Fruit fly (Drosophila melanogaster) whole organism, wandering third instar larva: ENCODE measurements around the gene Syx8.

Source experiments
- Abd-B ChIP-seq: fragments of >200 bp; optimal IDR thresholded peaks from 2 replicates; lab custom pipeline; 2017; ENCODE audit warnings: missing biosample characterization, missing genetic modification characterization
- CG32264 ChIP-seq: fragments of 200-800 bp; sonication (Bioruptor generic); optimal IDR thresholded peaks from 2 replicates; lab custom pipeline; 2016; ENCODE audit warnings: missing biosample characterization, missing genetic modification characterization
- CG9705 ChIP-seq: fragments of 200-800 bp; sonication (Bioruptor generic); optimal IDR thresholded peaks from 2 replicates; lab custom pipeline; 2018; ENCODE audit warnings: missing biosample characterization, mild to moderate bottlenecking, missing genetic modification characterization
- CrebA ChIP-seq: fragments of 200-800 bp; sonication (Bioruptor generic); optimal IDR thresholded peaks from 2 replicates; lab custom pipeline; 2016; ENCODE audit warnings: missing biosample characterization, mild to moderate bottlenecking, missing genetic modification characterization, borderline replicate concordance
- Dfd ChIP-seq: fragments of >200 bp; optimal IDR thresholded peaks from 2 replicates; lab custom pipeline; 2017; ENCODE audit warnings: missing biosample characterization, missing genetic modification characterization
- Dif ChIP-seq: fragments of 200-275, 200-300 bp; sonication (Bioruptor generic); optimal IDR thresholded peaks from 2 replicates; lab custom pipeline; 2018; ENCODE audit warnings: missing biosample characterization, missing genetic modification characterization; ENCODE audit not compliant: partially characterized antibody
- GATAd ChIP-seq: sonication (Bioruptor generic); optimal IDR thresholded peaks from 2 replicates; lab custom pipeline; 2016; ENCODE audit warnings: missing biosample characterization, missing genetic modification characterization
- HLH106 ChIP-seq: fragments of 200-800 bp; optimal IDR thresholded peaks from 3 replicates; lab custom pipeline; 2019; ENCODE audit warnings: missing biosample characterization, mild to moderate bottlenecking, missing genetic modification characterization, moderate library complexity
- Hnf4 ChIP-seq: fragments of 200-800 bp; sonication (Bioruptor generic); optimal IDR thresholded peaks from 2 replicates; lab custom pipeline; 2016; ENCODE audit warnings: missing biosample characterization, mild to moderate bottlenecking, missing genetic modification characterization
- Hr78 ChIP-seq: fragments of >200 bp; optimal IDR thresholded peaks from 2 replicates; lab custom pipeline; 2017; ENCODE audit warnings: missing biosample characterization, missing genetic modification characterization
- Hr83 ChIP-seq: fragments of 200-300 bp; sonication (Bioruptor generic); optimal IDR thresholded peaks from 2 replicates; lab custom pipeline; 2016; ENCODE audit warnings: missing biosample characterization, mild to moderate bottlenecking, missing genetic modification characterization, moderate library complexity; ENCODE audit not compliant: poor library complexity, severe bottlenecking
- Jra ChIP-seq: sonication (Bioruptor generic); optimal IDR thresholded peaks from 2 replicates; lab custom pipeline; 2016; ENCODE audit warnings: missing biosample characterization, missing genetic modification characterization
- Mio ChIP-seq: sonication (Bioruptor generic); optimal IDR thresholded peaks from 2 replicates; lab custom pipeline; 2016; ENCODE audit warnings: missing biosample characterization, missing genetic modification characterization
- Myc ChIP-seq: fragments of >200 bp; optimal IDR thresholded peaks from 2 replicates; lab custom pipeline; 2017
- N ChIP-seq: fragments of >200 bp; optimal IDR thresholded peaks from 2 replicates; lab custom pipeline; 2018; ENCODE audit warnings: missing biosample characterization, missing external identifiers, missing genetic modification characterization
- OdsH ChIP-seq: fragments of 200-800 bp; sonication (Bioruptor generic); optimal IDR thresholded peaks from 2 replicates; lab custom pipeline; 2016; ENCODE audit warnings: missing biosample characterization, mild to moderate bottlenecking, missing genetic modification characterization
- Rel ChIP-seq, 2 experiments: fragments of 200-800 bp; sonication (Bioruptor generic) in 1 of 2; optimal IDR thresholded peaks; 2 replicates in 1 of 2; 3 replicates in 1 of 2; lab custom pipeline; 2016 to 2019; ENCODE audit warnings: mild to moderate bottlenecking in 2 of 2, missing biosample characterization in 2 of 2, missing genetic modification characterization in 2 of 2, moderate library complexity in 1 of 2
- Sp1 ChIP-seq: fragments of 200-800 bp; sonication (Bioruptor generic); optimal IDR thresholded peaks from 3 replicates; lab custom pipeline; 2019; ENCODE audit warnings: missing biosample characterization, mild to moderate bottlenecking, missing genetic modification characterization, moderate library complexity
- Vsx2 ChIP-seq: fragments of 200-300, 225-300 bp; sonication (Bioruptor generic); optimal IDR thresholded peaks from 2 replicates; lab custom pipeline; 2018; ENCODE audit warnings: missing biosample characterization, missing genetic modification characterization; ENCODE audit not compliant: partially characterized antibody
- br ChIP-seq: fragments of 200-800 bp; sonication (Bioruptor generic); optimal IDR thresholded peaks from 2 replicates; lab custom pipeline; 2016; ENCODE audit warnings: missing biosample characterization, missing genetic modification characterization
- brk ChIP-seq: fragments of 200-800 bp; sonication (Bioruptor generic); optimal IDR thresholded peaks from 2 replicates; lab custom pipeline; 2016; ENCODE audit warnings: missing biosample characterization, mild to moderate bottlenecking, missing genetic modification characterization
- dl ChIP-seq, 2 experiments: fragments of 175-275, 200-275 bp in 1 of 2; fragments of 200-275 bp in 1 of 2; sonication (Bioruptor generic); optimal IDR thresholded peaks; lab custom pipeline; 2018; ENCODE audit warnings: mild to moderate bottlenecking in 2 of 2, missing biosample characterization in 2 of 2, missing genetic modification characterization in 2 of 2, moderate library complexity in 2 of 2; ENCODE audit not compliant: partially characterized antibody in 2 of 2, insufficient read depth in 1 of 2
- dmrt93B ChIP-seq: fragments of 200-800 bp; sonication (Bioruptor generic); optimal IDR thresholded peaks from 2 replicates; lab custom pipeline; 2018; ENCODE audit warnings: missing biosample characterization, mild to moderate bottlenecking, missing genetic modification characterization
- dsf ChIP-seq: sonication (Bioruptor generic); optimal IDR thresholded peaks from 2 replicates; lab custom pipeline; 2016; ENCODE audit warnings: missing biosample characterization, missing genetic modification characterization, borderline replicate concordance
- ey ChIP-seq: fragments of 200-800 bp; sonication (Bioruptor generic); optimal IDR thresholded peaks from 2 replicates; lab custom pipeline; 2016; ENCODE audit warnings: missing biosample characterization, missing genetic modification characterization
- foxo ChIP-seq, 2 experiments: fragments of 200-800 bp; sonication (Bioruptor generic); optimal IDR thresholded peaks; 2 replicates in 1 of 2; 3 replicates in 1 of 2; lab custom pipeline; 2016 to 2017; ENCODE audit warnings: missing biosample characterization in 2 of 2, missing genetic modification characterization in 2 of 2
- fru ChIP-seq: fragments of 200-800 bp; sonication (Bioruptor generic); optimal IDR thresholded peaks from 3 replicates; lab custom pipeline; 2016; ENCODE audit warnings: missing biosample characterization, mild to moderate bottlenecking, missing genetic modification characterization
- h ChIP-seq: fragments of 200-800 bp; sonication (Bioruptor generic); optimal IDR thresholded peaks from 3 replicates; lab custom pipeline; 2016; ENCODE audit warnings: missing biosample characterization, mild to moderate bottlenecking, missing genetic modification characterization
- jim ChIP-seq: fragments of 175-275, 200-325 bp; sonication (Bioruptor generic); optimal IDR thresholded peaks from 2 replicates; lab custom pipeline; 2016; ENCODE audit warnings: missing biosample characterization, mild to moderate bottlenecking, missing genetic modification characterization
- lola ChIP-seq: fragments of >200 bp; optimal IDR thresholded peaks from 2 replicates; lab custom pipeline; 2017; ENCODE audit warnings: missing biosample characterization, missing genetic modification characterization
- pan ChIP-seq: fragments of >200 bp; optimal IDR thresholded peaks from 2 replicates; lab custom pipeline; 2017
- psq ChIP-seq: fragments of 200-800 bp; sonication (Bioruptor generic); optimal IDR thresholded peaks from 3 replicates; lab custom pipeline; 2017; ENCODE audit warnings: missing biosample characterization, mild to moderate bottlenecking, missing genetic modification characterization, moderate library complexity
- rgr ChIP-seq: fragments of 200-800 bp; sonication (Bioruptor generic); optimal IDR thresholded peaks from 3 replicates; lab custom pipeline; 2016; ENCODE audit warnings: missing biosample characterization, mild to moderate bottlenecking, missing genetic modification characterization
- sage ChIP-seq: fragments of 200-800 bp; sonication (Bioruptor generic); optimal IDR thresholded peaks from 2 replicates; lab custom pipeline; 2016; ENCODE audit warnings: missing biosample characterization, mild to moderate bottlenecking, missing genetic modification characterization
- sv ChIP-seq: fragments of 200-800 bp; sonication (Bioruptor generic); optimal IDR thresholded peaks from 3 replicates; lab custom pipeline; 2016; ENCODE audit warnings: missing biosample characterization, missing genetic modification characterization
- tai ChIP-seq: sonication (Bioruptor generic); optimal IDR thresholded peaks from 2 replicates; lab custom pipeline; 2016; ENCODE audit warnings: missing biosample characterization, missing genetic modification characterization
- usp ChIP-seq: fragments of >200 bp; optimal IDR thresholded peaks from 2 replicates; lab custom pipeline; 2017; ENCODE audit warnings: missing biosample characterization, missing genetic modification characterization
- woc ChIP-seq: sonication (Bioruptor generic); optimal IDR thresholded peaks from 2 replicates; lab custom pipeline; 2016; ENCODE audit warnings: missing biosample characterization, mild to moderate bottlenecking, missing genetic modification characterization

The Syx8 gene

DNA sequence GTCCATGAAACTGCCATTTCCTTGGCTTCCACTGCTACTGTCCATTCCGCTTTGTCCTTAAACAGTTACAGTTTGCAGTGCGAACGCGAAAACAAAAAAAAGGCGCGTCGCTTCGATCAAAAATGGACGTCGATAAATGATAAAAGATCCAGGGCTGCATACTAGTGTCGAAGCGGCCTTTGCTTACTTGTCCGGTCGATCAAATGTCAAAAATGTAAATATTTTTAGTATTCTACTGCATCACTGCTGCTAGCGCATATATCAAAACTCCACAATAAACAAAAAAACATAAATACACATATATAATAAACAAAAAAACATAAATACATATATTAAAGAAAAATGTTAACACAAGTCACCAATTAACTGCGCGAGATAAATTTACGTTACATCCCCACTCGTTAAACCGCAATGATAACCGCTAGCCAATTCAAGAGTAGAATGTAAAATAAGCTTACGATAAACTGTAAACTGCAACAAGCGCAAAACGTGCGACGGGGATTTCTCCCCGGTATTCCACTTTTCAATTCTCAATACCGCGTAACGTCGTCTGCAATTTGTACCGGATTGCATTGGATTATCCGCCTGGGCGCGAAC lies 8.2 kb upstream of the Syx8 start, which contains the start of the genes spd-2 and Apl:
TSS of gene spd-2 (minus strand) at position 93 of the 597 bp plus-strand sequence.
TSS of gene Apl (plus strand) at position 260 of the 597 bp plus-strand sequence.
- peak; percentile 0 for TF ChIP-seq Myc (lab: Kevin White, UChicago)
- no peak for TF ChIP-seq Rel (GFP tag; optimal IDR thresholded peaks at IDR 0.05; lab: Kevin White, UChicago)
- peak; percentile 65 for TF ChIP-seq Rel (tag; optimal IDR thresholded peaks at IDR 0.05; lab: Kevin White, UChicago)
- TF ChIP-seq sage, result no peak

- TF ChIP-seq CrebA (GFP tag; lab: Kevin White, UChicago) (no peak), sv (GFP tag; lab: Kevin White, UChicago) (no peak), OdsH (GFP tag; lab: Kevin White, UChicago) (no peak), dsf (GFP tag; lab: Kevin White, UChicago) (no peak), Hr78 (GFP tag; lab: Kevin White, UChicago) (no peak), Mio (GFP tag; lab: Kevin White, UChicago) (no peak), ey (GFP tag; lab: Kevin White, UChicago) (no peak), Vsx2 (GFP tag; lab: Kevin White, UChicago) (no peak), Jra (GFP tag; lab: Kevin White, UChicago) (no peak), psq (no peak), dl (GFP tag; optimal IDR thresholded peaks at IDR 0.05; lab: Kevin White, UChicago; ENCODE audit: insufficient read depth in 1 of 2, partially characterized antibody in 2 of 2) (no peak)
Observed at dm6 chr3L:16590860-16591259, 4.0 kb upstream of the Syx8 start, which contains the start of gene tra. tra (minus strand) TSS chr3L:16591050.

DNA sequence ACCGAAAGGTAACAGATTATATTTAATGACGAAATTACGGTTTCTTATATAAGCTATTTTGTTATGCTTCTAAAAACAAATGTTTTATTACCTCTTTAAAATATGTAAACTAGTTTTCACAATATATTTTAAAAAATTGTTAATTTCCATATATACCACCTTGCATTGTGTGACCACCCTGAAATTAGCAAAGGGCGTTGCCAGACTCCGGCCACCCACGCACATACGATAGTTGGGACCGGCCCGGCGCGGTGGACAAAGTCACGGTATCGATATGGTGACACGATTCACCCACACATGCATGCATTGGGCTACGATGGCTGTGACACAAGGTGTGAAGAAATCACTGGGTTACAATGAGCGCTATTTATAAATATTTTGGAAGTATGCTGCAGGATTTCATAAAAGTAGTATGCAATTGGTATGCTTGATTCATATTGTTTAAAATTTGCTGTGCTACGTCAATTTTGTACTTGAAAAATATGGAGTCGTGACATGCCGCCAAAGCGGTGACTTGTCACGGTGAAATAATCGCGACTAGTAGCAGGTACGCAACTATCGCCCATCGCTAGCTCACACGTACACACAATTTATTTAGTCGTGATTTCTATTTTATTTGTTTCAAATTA lies 1.3 kb upstream of the Syx8 start:
- TF ChIP-seq brk (no peak), CG32264 (peak; percentile 5), br (GFP tag; lab: Kevin White, UChicago) (peak; percentile 53), Dif (GFP tag; lab: Kevin White, UChicago) (no peak), dmrt93B (peak; percentile 47), woc (GFP tag; lab: Kevin White, UChicago) (peak; percentile 96), h (GFP tag; lab: Kevin White, UChicago) (peak; percentile 71), dl (GFP tag; optimal IDR thresholded peaks at IDR 0.05; lab: Kevin White, UChicago; ENCODE audit: insufficient read depth in 1 of 2, partially characterized antibody in 2 of 2) (no peak), Vsx2 (GFP tag; lab: Kevin White, UChicago) (no peak), lola (no peak), CrebA (GFP tag; lab: Kevin White, UChicago) (no peak), usp (GFP tag; lab: Kevin White, UChicago) (no peak), dsf (GFP tag; lab: Kevin White, UChicago) (no peak), Rel (GFP tag; optimal IDR thresholded peaks at IDR 0.05; lab: Kevin White, UChicago) (no peak), Rel (tag; optimal IDR thresholded peaks at IDR 0.05; lab: Kevin White, UChicago) (peak; percentile 72), fru (GFP tag; lab: Kevin White, UChicago) (peak; percentile 44), Hnf4 (GFP tag; lab: Kevin White, UChicago) (no peak), HLH106 (tag; lab: Kevin White, UChicago) (peak; percentile 54), Dfd (GFP tag; lab: Kevin White, UChicago) (no peak), Hr78 (GFP tag; lab: Kevin White, UChicago) (no peak), CG9705 (GFP tag; lab: Kevin White, UChicago) (peak; percentile 18), foxo (GFP tag; optimal IDR thresholded peaks at IDR 0.05; lab: Kevin White, UChicago) (peak in 1 of 2 experiments; percentile 59), Jra (GFP tag; lab: Kevin White, UChicago) (peak; percentile 75), Hr83 (GFP tag; lab: Kevin White, UChicago) (peak; percentile 91), Sp1 (GFP tag; lab: Kevin White, UChicago) (peak; percentile 45), pan (lab: Kevin White, UChicago) (no peak), GATAd (GFP tag; lab: Kevin White, UChicago) (no peak), sv (GFP tag; lab: Kevin White, UChicago) (peak; percentile 47), tai (GFP tag; lab: Kevin White, UChicago) (no peak), Abd-B (GFP tag; lab: Kevin White, UChicago) (no peak), jim (GFP tag; lab: Kevin White, UChicago) (no peak), rgr (peak; percentile 63), psq (peak; percentile 42), Myc (lab: Kevin White, UChicago) (peak; percentile 45), Mio (GFP tag; lab: Kevin White, UChicago) (no peak), OdsH (GFP tag; lab: Kevin White, UChicago) (peak; percentile 34), sage (no peak), ey (GFP tag; lab: Kevin White, UChicago) (peak; percentile 43), N (no peak)
